Fruit fly (Drosophila melanogaster): ENCODE data around the gene CG18558.

DNA sequence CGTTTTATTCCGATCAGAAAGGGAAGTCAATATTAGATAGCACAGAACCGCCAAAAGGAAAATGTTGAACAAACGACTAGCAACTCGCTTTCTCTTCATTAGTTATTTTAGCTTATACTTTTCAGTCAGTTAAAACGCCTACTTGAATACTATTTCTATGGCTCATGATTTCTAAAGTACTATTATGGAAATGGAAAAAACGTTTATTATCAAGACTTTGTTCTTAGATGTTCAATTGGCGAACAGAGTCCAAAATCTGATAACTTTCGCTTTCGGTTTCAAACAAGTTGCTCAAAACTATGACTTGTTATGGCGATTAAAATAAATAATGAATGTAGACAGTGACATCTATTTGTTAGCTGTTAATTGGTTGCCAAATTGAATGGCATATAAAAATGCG is 18.9 kb downstream of the CG18558 start, which contains the start of gene CG3123:
- TF ChIP-seq EcR (GFP tag; optimal IDR thresholded peaks at IDR 0.05) (no peak), Dll (optimal IDR thresholded peaks at IDR 0.05) (no peak), usp (GFP tag; optimal IDR thresholded peaks at IDR 0.05) (no peak), psq (optimal IDR thresholded peaks at IDR 0.05) (no peak)
